Worm (Caenorhabditis elegans) whole organism, midembryonic: ENCODE measurements around the gene fbxa-37.

ENCODE experiments used
- T22C8.4 ChIP-seq: fragments of 200-800 bp; sonication (Bioruptor generic); IDR thresholded peaks from 2 replicates; pipeline ENCODE4 v1.3.6; 2022; ENCODE audit warnings: missing genetic modification characterization, missing compliant biosample characterization
- ref-1 ChIP-seq: fragments of 200-800 bp; sonication (Bioruptor generic); conservative IDR thresholded peaks from 2 replicates; pipeline ENCODE4 v1.3.6; 2022; ENCODE audit warnings: missing genetic modification reagents, missing genetic modification characterization, missing compliant biosample characterization
- tab-1 ChIP-seq: fragments of 200-800 bp; sonication (Bioruptor generic); IDR thresholded peaks from 2 replicates; pipeline ENCODE4 v1.3.6; 2022; ENCODE audit warnings: missing genetic modification characterization, missing compliant biosample characterization

ce11 chrIII:1326490-1326889 is 41.7 kb downstream of the fbxa-37 start, which contains the start of gene Y82E9BL.18:
- TF ChIP-seq ref-1 (GFP tag; lab: Robert Waterston, UW): no peak
- no peak for TF ChIP-seq T22C8.4
- no peak for TF ChIP-seq tab-1
